Worm (Caenorhabditis elegans) whole organism, mixed stage, embryonic: Measurements from ENCODE around the gene F28C10.3.

Source experiments
- M03D4.4 ChIP-seq: sonication (generic microtip); optimal IDR thresholded peaks from 2 replicates; lab custom pipeline; 2017; ENCODE audit warnings: mild to moderate bottlenecking, missing genetic modification characterization, missing compliant biosample characterization
- bed-3 ChIP-seq: fragments of 200-800 bp; sonication (Bioruptor generic); optimal IDR thresholded peaks from 3 replicates; lab custom pipeline; 2018; ENCODE audit warnings: mild to moderate bottlenecking, missing genetic modification characterization, moderate library complexity, missing compliant biosample characterization
- blmp-1 ChIP-seq: fragments of 150-350 bp; optimal IDR thresholded peaks from 2 replicates; lab custom pipeline; 2014; ENCODE audit warnings: missing biosample characterization, missing genetic modification characterization
- ceh-39 ChIP-seq: fragments of 150-350 bp; optimal IDR thresholded peaks from 2 replicates; lab custom pipeline; 2014; ENCODE audit warnings: missing biosample characterization, missing genetic modification characterization
- ceh-83 ChIP-seq: fragments of 200-800 bp; sonication (Bioruptor generic); optimal IDR thresholded peaks from 2 replicates; lab custom pipeline; 2018; ENCODE audit warnings: mild to moderate bottlenecking, missing genetic modification characterization, missing compliant biosample characterization
- cnd-1 ChIP-seq: fragments of 200-800 bp; sonication (Bioruptor generic); optimal IDR thresholded peaks from 2 replicates; lab custom pipeline; 2018; ENCODE audit warnings: mild to moderate bottlenecking, missing genetic modification characterization, missing compliant biosample characterization
- drap-1 ChIP-seq: fragments of 200-800 bp; sonication (Bioruptor generic); optimal IDR thresholded peaks from 3 replicates; lab custom pipeline; 2018; ENCODE audit warnings: mild to moderate bottlenecking, missing genetic modification characterization, missing compliant biosample characterization
- elt-1 ChIP-seq: sonication (generic microtip); optimal IDR thresholded peaks from 2 replicates; lab custom pipeline; 2017; ENCODE audit warnings: missing genetic modification characterization, mild to moderate bottlenecking, missing compliant biosample characterization, antibody characterized with exemption, moderate library complexity, borderline replicate concordance; ENCODE audit not compliant: insufficient read depth
- elt-3 ChIP-seq: fragments of 150-350 bp; optimal IDR thresholded peaks from 2 replicates; lab custom pipeline; 2014; ENCODE audit warnings: missing biosample characterization, missing genetic modification characterization
- flh-1 ChIP-seq: fragments of 200-800 bp; sonication (Bioruptor generic); optimal IDR thresholded peaks from 2 replicates; lab custom pipeline; 2018; ENCODE audit warnings: mild to moderate bottlenecking, missing genetic modification characterization, moderate library complexity, missing compliant biosample characterization
- ham-2 ChIP-seq: fragments of 200-800 bp; sonication (Bioruptor generic); optimal IDR thresholded peaks from 2 replicates; lab custom pipeline; 2018; ENCODE audit warnings: mild to moderate bottlenecking, missing genetic modification characterization, missing compliant biosample characterization
- hlh-1 ChIP-seq: fragments of 150-350 bp; optimal IDR thresholded peaks from 2 replicates; lab custom pipeline; 2014; ENCODE audit warnings: missing biosample characterization, missing genetic modification reagents, missing genetic modification characterization
- lin-32 ChIP-seq: fragments of 200-800 bp; sonication (Bioruptor generic); optimal IDR thresholded peaks from 2 replicates; lab custom pipeline; 2018; ENCODE audit warnings: mild to moderate bottlenecking, missing genetic modification characterization, missing compliant biosample characterization
- lsy-2 ChIP-seq: fragments of 150-350 bp; optimal IDR thresholded peaks from 2 replicates; lab custom pipeline; 2014; ENCODE audit warnings: missing biosample characterization, missing genetic modification characterization
- mab-5 ChIP-seq: fragments of 150-350 bp; optimal IDR thresholded peaks from 2 replicates; lab custom pipeline; 2014; ENCODE audit warnings: missing biosample characterization, missing genetic modification characterization
- mep-1 ChIP-seq: fragments of 150-350 bp; optimal IDR thresholded peaks from 2 replicates; lab custom pipeline; 2017; ENCODE audit warnings: missing biosample characterization, missing genetic modification reagents, missing genetic modification characterization, inconsistent platforms
- mls-2 ChIP-seq: sonication (generic microtip); optimal IDR thresholded peaks from 2 replicates; lab custom pipeline; 2016; ENCODE audit warnings: mild to moderate bottlenecking, missing genetic modification characterization, moderate library complexity, missing compliant biosample characterization
- nhr-12 ChIP-seq: fragments of 150-350 bp; optimal IDR thresholded peaks from 2 replicates; lab custom pipeline; 2014; ENCODE audit warnings: missing biosample characterization, missing genetic modification characterization
- nhr-2 ChIP-seq: fragments of 150-350 bp; optimal IDR thresholded peaks from 2 replicates; lab custom pipeline; 2014; ENCODE audit warnings: missing biosample characterization, missing genetic modification characterization
- nhr-28 ChIP-seq: fragments of 150-350 bp; optimal IDR thresholded peaks from 2 replicates; lab custom pipeline; 2014; ENCODE audit warnings: missing biosample characterization, missing genetic modification characterization
- nhr-76 ChIP-seq: sonication (generic microtip); optimal IDR thresholded peaks from 2 replicates; lab custom pipeline; 2017; ENCODE audit warnings: missing biosample characterization, missing genetic modification characterization
- pha-4 ChIP-seq: fragments of 150-350 bp; optimal IDR thresholded peaks from 2 replicates; lab custom pipeline; 2018; ENCODE audit warnings: missing biosample characterization, missing genetic modification reagents, missing genetic modification characterization
- sem-2 ChIP-seq: fragments of 200-800 bp; sonication (Bioruptor generic); optimal IDR thresholded peaks from 2 replicates; lab custom pipeline; 2018; ENCODE audit warnings: mild to moderate bottlenecking, missing genetic modification characterization, missing compliant biosample characterization
- snpc-4 ChIP-seq: fragments of 150-350 bp; optimal IDR thresholded peaks from 2 replicates; lab custom pipeline; 2014; ENCODE audit warnings: missing biosample characterization, missing genetic modification characterization
- sptf-1 ChIP-seq: sonication (generic microtip); optimal IDR thresholded peaks from 2 replicates; lab custom pipeline; 2017; ENCODE audit warnings: mild to moderate bottlenecking, missing genetic modification characterization, moderate library complexity, missing compliant biosample characterization
- tbx-8 ChIP-seq: fragments of 200-800 bp; sonication (Bioruptor generic); optimal IDR thresholded peaks from 2 replicates; lab custom pipeline; 2018; ENCODE audit warnings: mild to moderate bottlenecking, missing genetic modification characterization, moderate library complexity, missing compliant biosample characterization
- unc-120 ChIP-seq: sonication (generic microtip); optimal IDR thresholded peaks from 2 replicates; lab custom pipeline; 2017; ENCODE audit warnings: missing genetic modification characterization, missing compliant biosample characterization; ENCODE audit not compliant: poor library complexity, severe bottlenecking
- unc-39 ChIP-seq: fragments of 150-350 bp; optimal IDR thresholded peaks from 2 replicates; lab custom pipeline; 2014; ENCODE audit warnings: missing biosample characterization, missing genetic modification characterization
- zip-8 ChIP-seq: fragments of 150-350 bp; optimal IDR thresholded peaks from 2 replicates; lab custom pipeline; 2014; ENCODE audit warnings: missing biosample characterization, missing genetic modification characterization
- ztf-11 ChIP-seq: fragments of 150-350 bp; optimal IDR thresholded peaks from 2 replicates; lab custom pipeline; 2014; ENCODE audit warnings: missing biosample characterization, missing genetic modification characterization

Gene F28C10.3

ce11 chrX:528761-529160, 6.9 kb downstream of the F28C10.3 start:
- TF ChIP-seq mab-5 (no peak), ceh-39 (tag; lab: Kevin White, UChicago) (no peak), unc-39 (no peak), M03D4.4 (tag; lab: Kevin White, UChicago) (no peak)

DNA sequence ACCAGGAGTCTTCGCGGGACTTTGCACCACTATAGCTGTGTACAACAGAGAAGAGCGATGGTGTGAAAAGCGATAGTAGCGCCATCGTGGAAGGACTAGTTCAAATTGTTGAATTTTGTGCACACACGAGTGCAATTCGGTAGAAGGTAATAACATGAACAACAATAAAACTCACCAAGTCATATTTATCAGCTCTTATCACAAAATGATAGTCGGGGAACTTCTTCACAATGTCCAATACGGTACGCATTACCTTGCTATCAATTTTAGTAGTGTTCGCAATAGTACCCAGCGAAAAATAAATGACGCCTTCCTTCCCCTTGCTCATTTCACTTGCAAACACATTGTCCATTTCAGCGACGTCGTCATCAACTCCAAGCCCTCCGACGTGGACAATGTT, 8.0 kb downstream of the F28C10.3 start:
- TF ChIP-seq ceh-83 (GFP tag; lab: Kevin White, UChicago) (no peak), lin-32 (GFP tag; lab: Kevin White, UChicago) (no peak), mls-2 (tag; lab: Kevin White, UChicago) (no peak), nhr-76 (tag; lab: Kevin White, UChicago) (no peak), elt-3 (tag; lab: Kevin White, UChicago) (no peak), nhr-12 (tag; lab: Kevin White, UChicago) (no peak), blmp-1 (tag; lab: Kevin White, UChicago) (no peak), tbx-8 (GFP tag; lab: Kevin White, UChicago) (no peak), pha-4 (tag; lab: Kevin White, UChicago) (no peak), cnd-1 (tag; lab: Kevin White, UChicago) (no peak), mep-1 (no peak), M03D4.4 (tag; lab: Kevin White, UChicago) (no peak), sem-2 (no peak)

DNA sequence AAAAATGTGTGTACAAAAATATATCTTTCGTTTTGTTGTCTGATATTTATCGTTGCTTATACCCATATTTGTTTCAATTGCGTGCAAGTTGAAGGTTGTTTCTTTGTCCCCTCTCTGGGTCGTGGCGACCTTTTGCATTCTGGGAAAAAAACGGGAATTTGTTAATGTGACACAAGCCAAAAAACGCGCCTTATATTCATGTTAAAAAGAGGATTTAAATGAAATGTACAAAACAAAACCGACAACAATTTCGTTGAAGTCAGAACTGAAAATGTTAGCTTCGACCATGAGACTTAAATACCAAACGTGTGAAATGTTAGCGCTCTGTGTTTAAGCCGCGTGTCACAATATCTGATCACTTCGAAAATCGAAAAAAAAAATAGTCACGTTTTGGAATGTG, 11.1 kb downstream of the F28C10.3 start:
- TF ChIP-seq hlh-1 (tag; lab: Kevin White, UChicago) (no peak), elt-3 (tag; lab: Kevin White, UChicago) (no peak), lsy-2 (tag; lab: Kevin White, UChicago) (no peak), ceh-39 (tag; lab: Kevin White, UChicago) (no peak), elt-1 (tag; lab: Kevin White, UChicago) (no peak), nhr-12 (tag; lab: Kevin White, UChicago) (no peak), sptf-1 (no peak), ham-2 (GFP tag; lab: Kevin White, UChicago) (no peak), nhr-28 (tag; lab: Kevin White, UChicago) (no peak), tbx-8 (GFP tag; lab: Kevin White, UChicago) (no peak), ztf-11 (tag; lab: Kevin White, UChicago) (no peak), mab-5 (no peak), unc-120 (tag; lab: Kevin White, UChicago) (no peak), pha-4 (tag; lab: Kevin White, UChicago) (no peak)

- no peak for TF ChIP-seq nhr-2 (tag; lab: Kevin White, UChicago)
- no peak for TF ChIP-seq mab-5
These were observed 14.7 kb downstream of the F28C10.3 start, which contains the start of gene B0310.3 for ce11 chrX:520881-521280. Gene B0310.3, minus strand, starts transcription at chrX:520981.

DNA sequence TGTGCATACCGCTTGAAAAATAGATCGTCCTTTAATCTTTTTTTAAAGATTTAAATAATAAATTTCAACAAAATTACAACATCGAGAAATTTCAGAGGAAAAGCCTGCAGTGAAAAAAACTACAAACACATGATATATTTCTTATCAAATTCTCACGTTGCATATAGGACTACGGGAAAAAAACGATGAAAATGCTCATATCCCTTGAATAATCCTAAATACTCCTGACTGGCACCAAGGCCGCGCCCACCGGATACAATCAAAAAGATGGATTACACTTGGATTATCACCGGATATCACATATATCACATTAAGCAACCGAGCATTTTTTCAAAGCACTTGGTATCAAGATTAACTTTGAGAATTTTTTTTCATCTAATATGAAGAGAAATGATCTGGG, 21.6 kb downstream of the F28C10.3 start:
- no peak for TF ChIP-seq nhr-76 (tag; lab: Kevin White, UChicago)
- no peak for TF ChIP-seq elt-3 (tag; lab: Kevin White, UChicago)
- TF ChIP-seq lsy-2 (tag; lab: Kevin White, UChicago), result no peak
- no peak for TF ChIP-seq nhr-12 (tag; lab: Kevin White, UChicago)
- no peak for TF ChIP-seq nhr-2 (tag; lab: Kevin White, UChicago)
- TF ChIP-seq cnd-1 (tag; lab: Kevin White, UChicago), result no peak
- TF ChIP-seq bed-3 (GFP tag; lab: Kevin White, UChicago), result no peak
- TF ChIP-seq unc-39, result no peak
- TF ChIP-seq mls-2 (tag; lab: Kevin White, UChicago), result no peak
- no peak for TF ChIP-seq blmp-1 (tag; lab: Kevin White, UChicago)
- TF ChIP-seq ztf-11 (tag; lab: Kevin White, UChicago), result no peak
- no peak for TF ChIP-seq M03D4.4 (tag; lab: Kevin White, UChicago)
- no peak for TF ChIP-seq flh-1 (GFP tag; lab: Kevin White, UChicago)
- no peak for TF ChIP-seq drap-1 (GFP tag; lab: Kevin White, UChicago)
- no peak for TF ChIP-seq zip-8 (tag; lab: Kevin White, UChicago)
- TF ChIP-seq ceh-39 (tag; lab: Kevin White, UChicago), result no peak
- no peak for TF ChIP-seq snpc-4 (tag; lab: Kevin White, UChicago)
- TF ChIP-seq ham-2 (GFP tag; lab: Kevin White, UChicago), result no peak
